Worm (Caenorhabditis elegans) whole organism, L3 larva: ENCODE measurements around the gene C07A12.7.

Experiments
- fkh-10 ChIP-seq: sonication (generic microtip); optimal IDR thresholded peaks from 2 replicates; lab custom pipeline; 2017; ENCODE audit warnings: missing biosample characterization, missing genetic modification reagents, missing genetic modification characterization
- fos-1 ChIP-seq: fragments of 150-350 bp; optimal IDR thresholded peaks from 2 replicates; lab custom pipeline; 2014; ENCODE audit warnings: missing biosample characterization, missing genetic modification characterization
- nhr-25 ChIP-seq: sonication (generic microtip); optimal IDR thresholded peaks from 2 replicates; lab custom pipeline; 2017; ENCODE audit warnings: missing biosample characterization, missing genetic modification characterization
- pha-4 ChIP-seq: fragments of 150-350 bp; optimal IDR thresholded peaks from 2 replicates; lab custom pipeline; 2014; ENCODE audit warnings: missing biosample characterization, missing genetic modification reagents, missing genetic modification characterization
- pqm-1 ChIP-seq: fragments of 150-350 bp; optimal IDR thresholded peaks from 2 replicates; lab custom pipeline; 2017; ENCODE audit warnings: missing biosample characterization, missing genetic modification characterization, inconsistent platforms
- skn-1 ChIP-seq: fragments of 150-350 bp; optimal IDR thresholded peaks from 2 replicates; lab custom pipeline; 2014; ENCODE audit warnings: missing biosample characterization, missing genetic modification characterization
- snpc-4 ChIP-seq: fragments of 150-350 bp; optimal IDR thresholded peaks from 2 replicates; lab custom pipeline; 2014; ENCODE audit warnings: missing biosample characterization, missing genetic modification characterization
- unc-39 ChIP-seq: sonication (generic microtip); optimal IDR thresholded peaks from 4 replicates; lab custom pipeline; 2017; ENCODE audit warnings: missing biosample characterization, missing genetic modification characterization
- ztf-11 ChIP-seq: fragments of 150-350 bp; optimal IDR thresholded peaks from 2 replicates; lab custom pipeline; 2014; ENCODE audit warnings: missing biosample characterization, missing genetic modification characterization

- TF ChIP-seq pqm-1 (tag; lab: Kevin White, UChicago) = no peak
- TF ChIP-seq skn-1 (tag; lab: Kevin White, UChicago) = no peak
- TF ChIP-seq unc-39 (tag; lab: Kevin White, UChicago) = no peak
- TF ChIP-seq ztf-11 (tag; lab: Kevin White, UChicago) = no peak
- TF ChIP-seq snpc-4 (tag; lab: Kevin White, UChicago) = no peak
- no peak for TF ChIP-seq fos-1 (tag; lab: Kevin White, UChicago)
- peak; percentile 60 for TF ChIP-seq pha-4 (tag; lab: Kevin White, UChicago)
- no peak for TF ChIP-seq fkh-10 (GFP tag; lab: Kevin White, UChicago)
- no peak for TF ChIP-seq nhr-25 (tag; lab: Kevin White, UChicago)
These were observed 1.4 kb upstream of the C07A12.7 start for ce11 chrX:4523315-4523714.
